Worm (Caenorhabditis elegans): Measurements from ENCODE around the gene ptpn-22.

The ptpn-22 gene

ce11 chrIV:1708426-1708826 lies 31.6 kb downstream of the ptpn-22 start (continued):
- TF ChIP-seq unc-62 (GFP tag; optimal IDR thresholded peaks at IDR 0.05 in 1 of 2) (peak in 1 of 2 experiments; percentile 68), unc-62 (tag; optimal IDR thresholded peaks at IDR 0.05) (no peak), fos-1 (tag; optimal IDR thresholded peaks at IDR 0.05) (no peak), daf-12 (tag; optimal IDR thresholded peaks at IDR 0.05) (no peak), ces-1 (GFP tag; optimal IDR thresholded peaks at IDR 0.05) (no peak), F44E2.7 (GFP tag; IDR thresholded peaks at IDR 0.05) (no peak), rbr-2 (tag; optimal IDR thresholded peaks at IDR 0.05) (no peak), R02D3.7 (tag; optimal IDR thresholded peaks at IDR 0.05) (no peak), zip-2 (tag; optimal IDR thresholded peaks at IDR 0.05) (no peak), nhr-237 (tag; optimal IDR thresholded peaks at IDR 0.05) (no peak), ZK337.2 (GFP tag; IDR thresholded peaks at IDR 0.05) (no peak), mep-1 (tag; optimal IDR thresholded peaks at IDR 0.05) (no peak), nhr-77 (tag; optimal IDR thresholded peaks at IDR 0.05) (no peak), mxl-3 (GFP tag; optimal IDR thresholded peaks at IDR 0.05) (no peak), mdl-1 (tag; optimal IDR thresholded peaks at IDR 0.05) (no peak), lin-39 (tag; optimal IDR thresholded peaks at IDR 0.05) (no peak), hif-1 (tag; optimal IDR thresholded peaks at IDR 0.05) (no peak), tag-97 (GFP tag; IDR thresholded peaks at IDR 0.05) (no peak), nhr-6 (tag; optimal IDR thresholded peaks at IDR 0.05) (no peak), ztf-11 (tag; optimal IDR thresholded peaks at IDR 0.05) (no peak), gei-8 (GFP tag; optimal IDR thresholded peaks at IDR 0.05) (no peak), mxl-2 (GFP tag; conservative IDR thresholded peaks at IDR 0.05) (no peak), tra-1 (GFP tag; IDR thresholded peaks at IDR 0.05) (no peak), ZK546.5 (tag; optimal IDR thresholded peaks at IDR 0.05) (peak in 1 of 2 experiments; percentile 46), spr-3 (GFP tag; optimal IDR thresholded peaks at IDR 0.05) (no peak), Y75B8A.6 (GFP tag; IDR thresholded peaks at IDR 0.05) (no peak), spr-1 (tag; optimal IDR thresholded peaks at IDR 0.05) (no peak), F49E8.2 (tag; optimal IDR thresholded peaks at IDR 0.05; ENCODE audit: borderline replicate concordance) (peak; percentile 52), dmd-6 (GFP tag; IDR thresholded peaks at IDR 0.05) (no peak)

ce11 chrIV:1707960-1708359 lies 32.1 kb downstream of the ptpn-22 start:
- TF ChIP-seq ceh-62 (tag; optimal IDR thresholded peaks at IDR 0.05) (no peak), nhr-28 (tag; optimal IDR thresholded peaks at IDR 0.05) (no peak), lim-7 (GFP tag; IDR thresholded peaks at IDR 0.05) (no peak), aha-1 (tag) (peak; percentile 49), Y75B8A.6 (GFP tag; IDR thresholded peaks at IDR 0.05) (no peak), egl-43 (GFP tag; IDR thresholded peaks at IDR 0.05) (no peak)

ce11 chrIV:1706996-1707395 lies 33.1 kb downstream of the ptpn-22 start, which contains the start of gene K08D12.4:
Gene K08D12.4, plus strand, starts transcription at chrIV:1707296.
- TF ChIP-seq zfp-3 (GFP tag; conservative IDR thresholded peaks at IDR 0.05): no peak
- TF ChIP-seq zfp-2 (tag; optimal IDR thresholded peaks at IDR 0.05): no peak
- no peak for TF ChIP-seq nhr-237 (tag; optimal IDR thresholded peaks at IDR 0.05)
- TF ChIP-seq daf-19 (GFP tag; conservative IDR thresholded peaks at IDR 0.05): no peak
- no peak for TF ChIP-seq dpl-1 (GFP tag; optimal IDR thresholded peaks at IDR 0.05)
- no peak for TF ChIP-seq unc-62 (GFP tag; optimal IDR thresholded peaks at IDR 0.05 in 1 of 2)
- no peak for TF ChIP-seq unc-62 (tag; optimal IDR thresholded peaks at IDR 0.05)
- no peak for TF ChIP-seq nhr-102 (tag; optimal IDR thresholded peaks at IDR 0.05)
- TF ChIP-seq F44E2.7 (GFP tag; IDR thresholded peaks at IDR 0.05): no peak
- TF ChIP-seq ceh-44 (GFP tag; IDR thresholded peaks at IDR 0.05): no peak
- TF ChIP-seq nhr-25 (tag; optimal IDR thresholded peaks at IDR 0.05; ENCODE audit: borderline replicate concordance, insufficient read depth): no peak
- no peak for TF ChIP-seq nhr-48 (tag; optimal IDR thresholded peaks at IDR 0.05)
- no peak for TF ChIP-seq mes-2 (tag; optimal IDR thresholded peaks at IDR 0.05; ENCODE audit: poor library complexity, severe bottlenecking)
- no peak for TF ChIP-seq zag-1 (tag; optimal IDR thresholded peaks at IDR 0.05)
- no peak for TF ChIP-seq lin-39 (tag; optimal IDR thresholded peaks at IDR 0.05)
- no peak for TF ChIP-seq lir-3 (tag; optimal IDR thresholded peaks at IDR 0.05)
- TF ChIP-seq nhr-41 (GFP tag; IDR thresholded peaks at IDR 0.05): no peak
- no peak for TF ChIP-seq nhr-28 (tag; optimal IDR thresholded peaks at IDR 0.05)
- TF ChIP-seq aly-2 (tag; optimal IDR thresholded peaks at IDR 0.05): no peak
- no peak for TF ChIP-seq nhr-76 (tag; optimal IDR thresholded peaks at IDR 0.05)
- no peak for TF ChIP-seq nhr-11 (tag; optimal IDR thresholded peaks at IDR 0.05)
